Fruit fly (Drosophila melanogaster): ENCODE measurements around the gene Peritrophin-15b.

Gene Peritrophin-15b

DNA sequence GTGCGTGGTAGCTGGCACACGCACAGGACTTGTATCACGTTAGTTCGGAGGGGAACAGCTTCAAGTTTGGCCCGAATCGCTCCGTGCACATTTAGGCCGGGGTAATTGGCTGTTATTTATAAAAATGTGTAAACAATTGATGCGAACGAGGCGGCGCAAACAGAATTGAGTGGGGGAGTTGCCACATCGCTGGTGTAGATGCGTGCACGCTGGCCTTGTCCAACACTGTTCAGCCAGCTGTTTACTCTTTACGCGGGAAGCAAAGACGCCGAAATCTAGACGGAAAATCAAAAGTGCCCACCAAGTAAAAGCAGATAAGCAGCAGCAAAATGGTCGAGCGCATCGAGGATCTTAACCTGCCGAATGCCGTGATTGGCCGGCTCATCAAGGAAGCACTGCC, 42.4 kb upstream of the Peritrophin-15b start, which contains the start of the genes D12 and Chrac-14 (continued):
- TF ChIP-seq Dref (GFP tag; IDR thresholded peaks at IDR 0.05), result 0 out of 2 replicates have a peak, but pooled peaks have one; percentile 15
- TF ChIP-seq Xbp1 (GFP tag; optimal IDR thresholded peaks at IDR 0.05), result peak; percentile 23
- 0 out of 4 replicates have a peak, but pooled peaks have one; percentile 10 for TF ChIP-seq chinmo (GFP tag; IDR thresholded peaks at IDR 0.05; ENCODE audit: partially characterized antibody)
- TF ChIP-seq CG13775 (GFP tag; optimal IDR thresholded peaks at IDR 0.05), result no peak
- no peak for TF ChIP-seq CG18619 (GFP tag; optimal IDR thresholded peaks at IDR 0.05)
- TF ChIP-seq CG6791 (GFP tag; IDR thresholded peaks at IDR 0.05; ENCODE audit: partially characterized antibody), result no peak
- TF ChIP-seq ranshi (GFP tag; IDR thresholded peaks at IDR 0.05), result no peak
- TF ChIP-seq BEAF-32 (GFP tag; optimal IDR thresholded peaks at IDR 0.05), result peak; percentile 26
- no peak for TF ChIP-seq Hr3 (GFP tag; optimal IDR thresholded peaks at IDR 0.05)
- TF ChIP-seq CG33213 (GFP tag; optimal IDR thresholded peaks at IDR 0.05), result no peak
- TF ChIP-seq E2f2 (GFP tag; IDR thresholded peaks at IDR 0.05), result peak; percentile 73
- TF ChIP-seq fd3F (GFP tag; optimal IDR thresholded peaks at IDR 0.05), result no peak
- TF ChIP-seq CG12744 (GFP tag; optimal IDR thresholded peaks at IDR 0.05), result no peak
- TF ChIP-seq Aef1 (GFP tag; IDR thresholded peaks at IDR 0.05), result no peak
- TF ChIP-seq ewg (GFP tag; optimal IDR thresholded peaks at IDR 0.05), result peak; percentile 37
- TF ChIP-seq CG7745 (tag; optimal IDR thresholded peaks at IDR 0.05), result no peak
- TF ChIP-seq CG17568 (GFP tag; optimal IDR thresholded peaks at IDR 0.05), result no peak
- no peak for TF ChIP-seq toy (GFP tag; IDR thresholded peaks at IDR 0.05)
- TF ChIP-seq unc-4 (GFP tag; IDR thresholded peaks at IDR 0.05; ENCODE audit: partially characterized antibody), result no peak
- no peak for TF ChIP-seq Hmx (GFP tag; optimal IDR thresholded peaks at IDR 0.05)
- TF ChIP-seq Optix (GFP tag; IDR thresholded peaks at IDR 0.05), result no peak
- TF ChIP-seq ham (GFP tag; IDR thresholded peaks at IDR 0.05), result no peak
- TF ChIP-seq D19B (GFP tag; optimal IDR thresholded peaks at IDR 0.05), result no peak
- no peak for TF ChIP-seq cg (GFP tag; optimal IDR thresholded peaks at IDR 0.05)
- TF ChIP-seq CG7839 (tag; optimal IDR thresholded peaks at IDR 0.05), result no peak
- no peak for TF ChIP-seq CG10565 (GFP tag; optimal IDR thresholded peaks at IDR 0.05)
- TF ChIP-seq en (GFP tag; optimal IDR thresholded peaks at IDR 0.05), result no peak
- no peak for TF ChIP-seq prd (optimal IDR thresholded peaks at IDR 0.05)
- TF ChIP-seq prd (GFP tag; IDR thresholded peaks at IDR 0.05), result no peak
- TF ChIP-seq pb (GFP tag; optimal IDR thresholded peaks at IDR 0.05), result no peak
- peak; percentile 29; the same call in 1 of the 3 replicates for TF ChIP-seq row (GFP tag; IDR thresholded peaks at IDR 0.05)
- TF ChIP-seq CG7372 (GFP tag; IDR thresholded peaks at IDR 0.05), result no peak
- TF ChIP-seq pzg (GFP tag; optimal IDR thresholded peaks at IDR 0.05), result peak; percentile 60
- TF ChIP-seq zfh2 (GFP tag; optimal IDR thresholded peaks at IDR 0.05), result peak; percentile 14
- TF ChIP-seq h (optimal IDR thresholded peaks at IDR 0.05), result no peak
- no peak for TF ChIP-seq lbe (GFP tag; optimal IDR thresholded peaks at IDR 0.05)
- TF ChIP-seq Scr (GFP tag; IDR thresholded peaks at IDR 0.05; ENCODE audit: partially characterized antibody), result no peak
- no peak for TF ChIP-seq CG17328 (GFP tag; IDR thresholded peaks at IDR 0.05)
- TF ChIP-seq Sox102F (GFP tag; optimal IDR thresholded peaks at IDR 0.05), result no peak
- TF ChIP-seq Stat92E (GFP tag; optimal IDR thresholded peaks at IDR 0.05), result no peak
- TF ChIP-seq fru (optimal IDR thresholded peaks at IDR 0.05), result no peak
- no peak for TF ChIP-seq HLH4C (GFP tag; IDR thresholded peaks at IDR 0.05; ENCODE audit: partially characterized antibody)
- no peak for TF ChIP-seq CG17359 (tag; optimal IDR thresholded peaks at IDR 0.05)
- no peak for TF ChIP-seq CG13296 (GFP tag; optimal IDR thresholded peaks at IDR 0.05)
- TF ChIP-seq wor (GFP tag; IDR thresholded peaks at IDR 0.05), result no peak
- TF ChIP-seq tup (GFP tag; optimal IDR thresholded peaks at IDR 0.05), result no peak
- TF ChIP-seq maf-S (GFP tag; optimal IDR thresholded peaks at IDR 0.05), result peak; percentile 32
- peak; percentile 42 for TF ChIP-seq MESR4 (GFP tag; optimal IDR thresholded peaks at IDR 0.05)
- TF ChIP-seq da (GFP tag; optimal IDR thresholded peaks at IDR 0.05), result no peak
- peak; percentile 25 for TF ChIP-seq ind (GFP tag; optimal IDR thresholded peaks at IDR 0.05)
- TF ChIP-seq NK7.1 (GFP tag; optimal IDR thresholded peaks at IDR 0.05), result no peak
- TF ChIP-seq sug (tag; optimal IDR thresholded peaks at IDR 0.05), result no peak
